Fruit fly (Drosophila melanogaster) whole organism, embryonic: ENCODE measurements around the gene BTBD9.

Experiments used
- Antp ChIP-seq: fragments of 200-800 bp; sonication (Bioruptor generic); optimal IDR thresholded peaks from 3 replicates; lab custom pipeline; 2016; ENCODE audit warnings: missing biosample characterization, missing genetic modification characterization
- Atf6 ChIP-seq: fragments of 200-800 bp; sonication (Bioruptor generic); IDR thresholded peaks from 2 replicates; pipeline ENCODE4 v1.3.6; 2022; ENCODE audit warnings: missing biosample characterization, missing genetic modification characterization
- Awh ChIP-seq: fragments of 200-800 bp; sonication (Bioruptor generic); IDR thresholded peaks from 2 replicates; pipeline ENCODE4, ENCODE4 v1.3.6; 2022; ENCODE audit warnings: missing biosample characterization, missing genetic modification characterization
- CG10462 ChIP-seq: fragments of 200-800 bp; sonication (Bioruptor generic); optimal IDR thresholded peaks from 2 replicates; lab custom pipeline; 2016; ENCODE audit warnings: missing biosample characterization, missing genetic modification characterization
- CG11695 ChIP-seq: fragments of 200-800 bp; sonication (Bioruptor generic); IDR thresholded peaks from 3 replicates; pipeline ENCODE4 v1.3.6; 2022; ENCODE audit warnings: missing biosample characterization, missing genetic modification characterization
- CG11723 ChIP-seq: fragments of 200-800 bp; sonication (Bioruptor generic); optimal IDR thresholded peaks from 2 replicates; lab custom pipeline; 2017; ENCODE audit warnings: missing biosample characterization, mild to moderate bottlenecking, missing genetic modification characterization
- CG12071 ChIP-seq: fragments of 200-800 bp; sonication (Bioruptor generic); optimal IDR thresholded peaks from 3 replicates; lab custom pipeline; 2018; ENCODE audit warnings: missing biosample characterization, mild to moderate bottlenecking, missing genetic modification characterization
- CG14050 ChIP-seq: fragments of 200-800 bp; sonication (Bioruptor generic); IDR thresholded peaks from 3 replicates; pipeline ENCODE4 v1.3.6; 2022; ENCODE audit warnings: missing biosample characterization, missing genetic modification characterization
- CG14965 ChIP-seq: fragments of 200-800 bp; sonication (Bioruptor generic); optimal IDR thresholded peaks from 2 replicates; lab custom pipeline; 2016; ENCODE audit warnings: missing biosample characterization, missing genetic modification characterization, borderline replicate concordance
- CG15073 ChIP-seq: fragments of 200-800 bp; sonication (Bioruptor generic); optimal IDR thresholded peaks from 2 replicates; lab custom pipeline; 2016; ENCODE audit warnings: missing biosample characterization, missing genetic modification characterization
- CG1529 ChIP-seq: fragments of 200-800 bp; sonication (Bioruptor generic); optimal IDR thresholded peaks from 3 replicates; lab custom pipeline; 2018; ENCODE audit warnings: missing biosample characterization, missing genetic modification characterization
- CG1603 ChIP-seq: fragments of 200-800 bp; sonication (Bioruptor generic); optimal IDR thresholded peaks from 2 replicates; lab custom pipeline; 2019; ENCODE audit warnings: missing biosample characterization, mild to moderate bottlenecking, missing genetic modification characterization, moderate library complexity
- CG16813 ChIP-seq: fragments of 200-800 bp; sonication (Bioruptor generic); IDR thresholded peaks from 3 replicates; pipeline ENCODE4 v1.3.6; 2022; ENCODE audit warnings: missing biosample characterization, missing genetic modification characterization; ENCODE audit not compliant: partially characterized antibody
- CG17328 ChIP-seq: fragments of 200-800 bp; sonication (Bioruptor generic); IDR thresholded peaks from 2 replicates; pipeline ENCODE4 v1.3.6; 2022; ENCODE audit warnings: missing biosample characterization, missing genetic modification characterization
- CG2116 ChIP-seq: fragments of 200-800 bp; sonication (Bioruptor generic); optimal IDR thresholded peaks from 3 replicates; lab custom pipeline; 2018; ENCODE audit warnings: missing biosample characterization, mild to moderate bottlenecking, missing genetic modification characterization
- CG2120 ChIP-seq: fragments of 200-800 bp; sonication (Bioruptor generic); optimal IDR thresholded peaks from 3 replicates; lab custom pipeline; 2016; ENCODE audit warnings: missing biosample characterization, missing genetic modification characterization
- CG2678 ChIP-seq: fragments of 200-800 bp; sonication (Bioruptor generic); optimal IDR thresholded peaks from 3 replicates; lab custom pipeline; 2019; ENCODE audit warnings: missing biosample characterization, mild to moderate bottlenecking, missing genetic modification characterization, moderate library complexity
- CG30431 ChIP-seq: fragments of 200-800 bp; sonication (Bioruptor generic); optimal IDR thresholded peaks from 2 replicates; lab custom pipeline; 2017; ENCODE audit warnings: missing biosample characterization, missing genetic modification characterization
- CG3163 ChIP-seq: fragments of 200-800 bp; sonication (Bioruptor generic); optimal IDR thresholded peaks from 3 replicates; lab custom pipeline; 2016; ENCODE audit warnings: missing biosample characterization, missing genetic modification characterization
- CG33213 ChIP-seq: fragments of 200-800 bp; sonication (Bioruptor generic); optimal IDR thresholded peaks from 3 replicates; lab custom pipeline; 2016; ENCODE audit warnings: missing biosample characterization, missing genetic modification characterization
- CG4617 ChIP-seq: fragments of 200-800 bp; sonication (Bioruptor generic); optimal IDR thresholded peaks from 3 replicates; lab custom pipeline; 2016; ENCODE audit warnings: missing biosample characterization, missing genetic modification characterization, borderline replicate concordance
- ERR ChIP-seq: fragments of 200-800 bp; sonication (Bioruptor generic); optimal IDR thresholded peaks from 2 replicates; lab custom pipeline; 2016; ENCODE audit warnings: missing biosample characterization, missing genetic modification characterization
- Hmr ChIP-seq: fragments of 200-800 bp; sonication (Bioruptor generic); optimal IDR thresholded peaks from 3 replicates; lab custom pipeline; 2017; ENCODE audit warnings: mild to moderate bottlenecking, missing biosample characterization, missing genetic modification reagents, missing genetic modification characterization
- Kr ChIP-seq: fragments of 200-800 bp; sonication (Bioruptor generic); optimal IDR thresholded peaks from 2 replicates; lab custom pipeline; 2017; ENCODE audit warnings: missing biosample characterization, mild to moderate bottlenecking, missing genetic modification characterization
- Lim3 ChIP-seq: fragments of 200-800 bp; sonication (Bioruptor generic); IDR thresholded peaks from 2 replicates; pipeline ENCODE4 v1.3.6; 2022; ENCODE audit warnings: missing biosample characterization, missing genetic modification characterization
- Med ChIP-seq: fragments of 200-800 bp; sonication (Bioruptor generic); peaks from one replicate; lab custom pipeline; 2016; ENCODE audit warnings: missing biosample characterization, missing genetic modification characterization, mild to moderate bottlenecking, inconsistent platforms, moderate library complexity
- Nf-YA ChIP-seq: fragments of 200-800 bp; sonication (Bioruptor generic); IDR thresholded peaks from 2 replicates; pipeline ENCODE4 v1.3.6; 2022; ENCODE audit warnings: missing biosample characterization, missing genetic modification characterization
- Nf-YB ChIP-seq: fragments of 200-800 bp; sonication (Bioruptor generic); optimal IDR thresholded peaks from 3 replicates; lab custom pipeline; 2019; ENCODE audit warnings: missing biosample characterization, mild to moderate bottlenecking, missing genetic modification characterization, moderate library complexity
- Pdp1 ChIP-seq, 2 experiments: fragments of 200-800 bp; sonication (Bioruptor generic); optimal IDR thresholded peaks; 3 replicates each; lab custom pipeline; 2016; ENCODE audit warnings: missing biosample characterization in 2 of 2, missing genetic modification characterization in 2 of 2, mild to moderate bottlenecking in 1 of 2, moderate library complexity in 1 of 2
- Side ChIP-seq: fragments of 200-800 bp; sonication (Bioruptor generic); optimal IDR thresholded peaks from 2 replicates; lab custom pipeline; 2016; ENCODE audit warnings: missing biosample characterization, missing genetic modification characterization
- Six4 ChIP-seq: fragments of 200-800 bp; sonication (Bioruptor generic); optimal IDR thresholded peaks from 2 replicates; lab custom pipeline; 2016; ENCODE audit warnings: missing biosample characterization, missing genetic modification characterization
- Trl ChIP-seq, 3 experiments: fragments of >200 bp in 2 of 3; fragments of 200-800 bp in 1 of 3; sonication (Bioruptor generic) in 1 of 3; optimal IDR thresholded peaks; 2 replicates in 1 of 3; 3 replicates in 2 of 3; lab custom pipeline; 2016 to 2017; ENCODE audit warnings: missing biosample characterization in 1 of 3, missing genetic modification characterization in 1 of 3
- bsh ChIP-seq, 2 experiments: fragments of 200-800 bp; sonication (Bioruptor generic); optimal IDR thresholded peaks; 2 replicates each; lab custom pipeline; 2017 to 2018; ENCODE audit warnings: mild to moderate bottlenecking in 2 of 2, missing biosample characterization in 2 of 2, missing genetic modification characterization in 2 of 2, moderate library complexity in 1 of 2
- chinmo ChIP-seq: fragments of 200-800 bp; sonication (Bioruptor generic); IDR thresholded peaks from 4 replicates; pipeline ENCODE4 v1.3.6; 2022; ENCODE audit warnings: missing biosample characterization, missing genetic modification characterization; ENCODE audit not compliant: partially characterized antibody
- cwo ChIP-seq: fragments of 200-800 bp; sonication (Bioruptor generic); optimal IDR thresholded peaks from 3 replicates; lab custom pipeline; 2017; ENCODE audit warnings: missing biosample characterization, missing genetic modification characterization, mild to moderate bottlenecking, moderate library complexity, missing genetic modification reagents
- dpn ChIP-seq, 2 experiments: fragments of 200-800 bp; sonication (Bioruptor generic); optimal IDR thresholded peaks; 3 replicates each; lab custom pipeline; 2016; ENCODE audit warnings: missing biosample characterization in 2 of 2, missing genetic modification characterization in 2 of 2
- ems ChIP-seq: fragments of 200-800 bp; sonication (Bioruptor generic); optimal IDR thresholded peaks from 3 replicates; lab custom pipeline; 2016; ENCODE audit warnings: missing biosample characterization, missing genetic modification characterization
- fd96Cb ChIP-seq: fragments of 200-800 bp; sonication (Bioruptor generic); optimal IDR thresholded peaks from 2 replicates; lab custom pipeline; 2018; ENCODE audit warnings: missing biosample characterization, mild to moderate bottlenecking, missing genetic modification characterization, moderate library complexity
- gem ChIP-seq: fragments of 200-800 bp; sonication (Bioruptor generic); optimal IDR thresholded peaks from 2 replicates; lab custom pipeline; 2019; ENCODE audit warnings: missing biosample characterization, mild to moderate bottlenecking, missing genetic modification characterization, moderate library complexity
- hb ChIP-seq: fragments of 200-800 bp; sonication (Bioruptor generic); IDR thresholded peaks from 3 replicates; pipeline ENCODE4 v1.3.6; 2022; ENCODE audit warnings: missing biosample characterization, missing genetic modification characterization; ENCODE audit not compliant: partially characterized antibody
- mirr ChIP-seq: fragments of 200-800 bp; sonication (Bioruptor generic); optimal IDR thresholded peaks from 3 replicates; lab custom pipeline; 2018; ENCODE audit warnings: missing biosample characterization, mild to moderate bottlenecking, missing genetic modification characterization
- mld ChIP-seq: fragments of 200-800 bp; sonication (Bioruptor generic); IDR thresholded peaks from 3 replicates; pipeline ENCODE4 v1.3.6; 2022; ENCODE audit warnings: missing biosample characterization, missing genetic modification characterization; ENCODE audit not compliant: partially characterized antibody
- sens-2 ChIP-seq: fragments of 200-800 bp; sonication (Bioruptor generic); IDR thresholded peaks from 2 replicates; pipeline ENCODE4 v1.3.6; 2022; ENCODE audit warnings: missing biosample characterization, missing genetic modification characterization
- shn ChIP-seq: fragments of 200-800 bp; sonication (Bioruptor generic); optimal IDR thresholded peaks from 3 replicates; lab custom pipeline; 2016; ENCODE audit warnings: missing biosample characterization, missing genetic modification characterization
- slp2 ChIP-seq: fragments of 200-800 bp; sonication (Bioruptor generic); optimal IDR thresholded peaks from 2 replicates; lab custom pipeline; 2016; ENCODE audit warnings: missing biosample characterization, missing genetic modification characterization
- sqz ChIP-seq: fragments of 200-800 bp; sonication (Bioruptor generic); optimal IDR thresholded peaks from 3 replicates; lab custom pipeline; 2018; ENCODE audit warnings: missing biosample characterization, mild to moderate bottlenecking, missing genetic modification characterization
- sr ChIP-seq: fragments of 200-800 bp; sonication (Bioruptor generic); IDR thresholded peaks from 3 replicates; pipeline ENCODE4 v1.3.6; 2022; ENCODE audit warnings: missing biosample characterization, missing genetic modification characterization
- wek ChIP-seq: fragments of 200-800 bp; sonication (Bioruptor generic); optimal IDR thresholded peaks from 3 replicates; lab custom pipeline; 2018; ENCODE audit warnings: missing biosample characterization, mild to moderate bottlenecking, missing genetic modification characterization, moderate library complexity

Gene BTBD9

DNA sequence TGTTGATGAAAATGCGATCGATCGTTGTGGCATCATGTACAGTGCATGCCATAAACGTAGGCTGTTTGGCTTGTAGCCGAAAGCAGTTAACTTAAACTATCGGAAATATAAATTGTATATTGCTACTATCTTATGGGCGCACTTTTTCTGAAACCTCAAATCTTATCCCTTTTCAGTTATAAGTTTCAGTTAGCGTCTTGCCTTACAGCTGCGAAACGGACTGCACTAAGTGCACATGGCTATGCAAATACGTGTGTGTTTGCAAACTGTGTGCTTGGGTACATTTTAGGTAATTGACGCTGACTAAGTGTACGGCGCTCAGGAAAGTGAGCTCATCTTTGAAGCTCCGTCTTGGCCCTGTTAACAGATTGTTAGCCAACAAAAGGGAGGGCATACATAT lies 7.4 kb downstream of the BTBD9 start (continued):
- no peak for TF ChIP-seq ERR (GFP tag; lab: Kevin White, UChicago)
- no peak for TF ChIP-seq shn
- peak; percentile 4 for TF ChIP-seq sqz (GFP tag; lab: Kevin White, UChicago)
- peak; percentile 42 for TF ChIP-seq ems (GFP tag; lab: Kevin White, UChicago)
- peak; percentile 67 for TF ChIP-seq CG1603 (tag; lab: Kevin White, UChicago)
- TF ChIP-seq CG1529 (GFP tag; lab: Kevin White, UChicago) = peak; percentile 32
- no peak for TF ChIP-seq CG11723 (GFP tag; lab: Kevin White, UChicago)
- TF ChIP-seq cwo = peak; percentile 11
- no peak for TF ChIP-seq sens-2 (GFP tag; lab: Robert Waterston, UW)
- TF ChIP-seq CG30431 (GFP tag; lab: Kevin White, UChicago) = no peak
- no peak for TF ChIP-seq CG2116 (GFP tag; lab: Kevin White, UChicago)
- peak; percentile 36 for TF ChIP-seq fd96Cb (tag; lab: Kevin White, UChicago)
- no peak for TF ChIP-seq hb
- TF ChIP-seq gem = peak; percentile 53
- no peak for TF ChIP-seq CG15073 (GFP tag; lab: Kevin White, UChicago)
- peak; percentile 84 for TF ChIP-seq Med (GFP tag; lab: Kevin White, UChicago)
- no peak for TF ChIP-seq CG14965
- peak; percentile 23 for TF ChIP-seq CG2120
- TF ChIP-seq Trl (optimal IDR thresholded peaks at IDR 0.05; lab: Kevin White, UChicago) = no peak
- TF ChIP-seq Trl (GFP tag; optimal IDR thresholded peaks at IDR 0.05; lab: Kevin White, UChicago) = no peak
- peak; percentile 30 for TF ChIP-seq wek (GFP tag; lab: Kevin White, UChicago)
- peak; percentile 56; the same call in 1 of the 2 replicates for TF ChIP-seq Awh
- peak; percentile 15 to 57 for TF ChIP-seq dpn (GFP tag; optimal IDR thresholded peaks at IDR 0.05; lab: Kevin White, UChicago)
- TF ChIP-seq Antp (GFP tag; lab: Kevin White, UChicago) = peak; percentile 41
- TF ChIP-seq CG33213 (GFP tag; lab: Kevin White, UChicago) = peak; percentile 5
- TF ChIP-seq, all 482 proteins: peak for 190

DNA sequence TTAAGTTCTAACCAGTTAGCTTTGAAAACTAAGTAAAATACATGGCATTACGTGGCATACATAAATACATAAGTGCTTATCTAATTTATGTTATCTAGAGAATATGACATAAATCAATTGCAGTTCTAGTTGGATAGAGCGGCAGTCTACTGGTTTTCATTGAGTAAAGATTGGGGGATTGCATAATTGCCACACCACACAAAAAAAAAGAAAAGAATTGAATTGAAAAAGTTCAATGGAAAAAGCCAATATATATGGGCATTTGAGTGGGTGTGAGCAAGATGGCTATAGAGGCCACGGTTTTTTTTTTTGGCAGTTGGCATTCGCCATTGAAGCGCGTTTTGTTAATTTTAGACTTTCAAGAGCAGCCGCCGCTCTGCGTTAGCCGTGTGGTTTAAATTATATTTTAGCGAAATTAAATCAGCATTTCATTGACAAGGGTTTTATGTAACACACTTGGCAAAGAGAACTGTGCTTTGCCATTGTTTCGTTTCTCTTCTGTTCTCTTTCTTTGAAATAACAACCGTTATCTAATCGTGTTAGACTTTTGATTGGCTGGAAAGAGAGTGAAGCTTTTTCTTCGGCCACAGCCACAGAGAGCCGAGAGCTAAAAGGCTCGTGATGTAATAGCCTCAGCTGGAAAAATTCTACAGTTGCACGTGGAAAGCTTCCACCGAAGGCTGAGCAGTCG lies 15.2 kb downstream of the BTBD9 start:
- TF ChIP-seq mld = no peak
- no peak for TF ChIP-seq mirr
- no peak for TF ChIP-seq Six4
- no peak for TF ChIP-seq CG2678 (tag; lab: Kevin White, UChicago)
- TF ChIP-seq Kr (GFP tag; lab: Kevin White, UChicago) = no peak
- TF ChIP-seq Nf-YB (GFP tag; lab: Kevin White, UChicago) = peak; percentile 83
- no peak for TF ChIP-seq CG14050
- peak; percentile 92 for TF ChIP-seq CG3163 (GFP tag; lab: Kevin White, UChicago)
- TF ChIP-seq CG10462 (GFP tag; lab: Kevin White, UChicago) = no peak
- TF ChIP-seq slp2 (GFP tag; lab: Kevin White, UChicago) = no peak
- peak; percentile 70 for TF ChIP-seq sqz (GFP tag; lab: Kevin White, UChicago)
- peak; percentile 14; the same call in 1 of the 2 replicates for TF ChIP-seq Atf6 (GFP tag; lab: Robert Waterston, UW)
- TF ChIP-seq Trl (optimal IDR thresholded peaks at IDR 0.05; lab: Kevin White, UChicago) = peak; percentile 57 to 71
- TF ChIP-seq Trl (GFP tag; optimal IDR thresholded peaks at IDR 0.05; lab: Kevin White, UChicago) = no peak
- TF ChIP-seq CG11695 (GFP tag; lab: Robert Waterston, UW) = no peak
- no peak for TF ChIP-seq CG12071 (GFP tag; lab: Kevin White, UChicago)
- no peak for TF ChIP-seq CG4617
- TF ChIP-seq CG17328 = no peak
- TF ChIP-seq Lim3 (GFP tag; lab: Robert Waterston, UW) = no peak
- TF ChIP-seq chinmo (GFP tag; lab: Robert Waterston, UW) = 0 out of 4 replicates have a peak, but pooled peaks have one; percentile 59
- TF ChIP-seq CG16813 (GFP tag; lab: Robert Waterston, UW) = no peak
- TF ChIP-seq sr = no peak
- no peak for TF ChIP-seq Nf-YA (GFP tag; lab: Robert Waterston, UW)
- peak in 1 of 2 experiments; percentile 96 for TF ChIP-seq Pdp1 (GFP tag; optimal IDR thresholded peaks at IDR 0.05; lab: Kevin White, UChicago)
- TF ChIP-seq bsh (GFP tag; optimal IDR thresholded peaks at IDR 0.05; lab: Kevin White, UChicago) = no peak
- TF ChIP-seq Side = no peak
- peak; percentile 53 for TF ChIP-seq Med (GFP tag; lab: Kevin White, UChicago)
- TF ChIP-seq Hmr (GFP tag; lab: Kevin White, UChicago) = no peak
